Fruit fly (Drosophila melanogaster): ENCODE data around the gene Eogt.

Eogt gene

DNA sequence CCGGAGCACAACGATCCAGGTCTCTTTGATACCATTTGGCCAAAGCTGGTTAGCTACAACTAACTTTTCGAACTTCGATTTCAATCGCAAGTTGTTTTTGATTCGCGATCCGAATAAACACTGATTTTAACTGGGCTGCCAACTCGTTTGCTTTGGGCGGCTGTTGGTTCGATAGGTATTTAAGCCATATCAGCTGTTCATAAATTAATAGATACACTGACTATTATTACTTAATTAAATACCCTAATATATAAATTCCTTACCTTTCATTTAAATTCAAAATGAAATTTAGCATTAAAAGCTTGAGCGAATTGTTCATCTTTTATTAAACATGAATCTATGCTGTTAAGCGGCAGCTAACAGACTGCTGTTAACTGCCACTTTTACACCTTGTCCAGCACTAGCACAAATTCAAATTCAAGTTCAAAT is 23.7 kb upstream of the Eogt start, which contains the start of gene CG9967 (continued):
- TF ChIP-seq gem (tag; optimal IDR thresholded peaks at IDR 0.05) (peak; percentile 35), sug (tag; optimal IDR thresholded peaks at IDR 0.05) (peak; percentile 23), Bgb (GFP tag; IDR thresholded peaks at IDR 0.05; ENCODE audit: partially characterized antibody) (peak; percentile 27; the same call in 1 of the 2 replicates), phol (tag; optimal IDR thresholded peaks at IDR 0.05) (peak; percentile 28), CG2120 (GFP tag; optimal IDR thresholded peaks at IDR 0.05) (no peak), Fer1 (GFP tag; optimal IDR thresholded peaks at IDR 0.05) (peak; percentile 31), CG3847 (GFP tag; IDR thresholded peaks at IDR 0.05) (no peak), CG7556 (GFP tag; optimal IDR thresholded peaks at IDR 0.05) (peak; percentile 8), trem (tag; optimal IDR thresholded peaks at IDR 0.05) (peak; percentile 99)

DNA sequence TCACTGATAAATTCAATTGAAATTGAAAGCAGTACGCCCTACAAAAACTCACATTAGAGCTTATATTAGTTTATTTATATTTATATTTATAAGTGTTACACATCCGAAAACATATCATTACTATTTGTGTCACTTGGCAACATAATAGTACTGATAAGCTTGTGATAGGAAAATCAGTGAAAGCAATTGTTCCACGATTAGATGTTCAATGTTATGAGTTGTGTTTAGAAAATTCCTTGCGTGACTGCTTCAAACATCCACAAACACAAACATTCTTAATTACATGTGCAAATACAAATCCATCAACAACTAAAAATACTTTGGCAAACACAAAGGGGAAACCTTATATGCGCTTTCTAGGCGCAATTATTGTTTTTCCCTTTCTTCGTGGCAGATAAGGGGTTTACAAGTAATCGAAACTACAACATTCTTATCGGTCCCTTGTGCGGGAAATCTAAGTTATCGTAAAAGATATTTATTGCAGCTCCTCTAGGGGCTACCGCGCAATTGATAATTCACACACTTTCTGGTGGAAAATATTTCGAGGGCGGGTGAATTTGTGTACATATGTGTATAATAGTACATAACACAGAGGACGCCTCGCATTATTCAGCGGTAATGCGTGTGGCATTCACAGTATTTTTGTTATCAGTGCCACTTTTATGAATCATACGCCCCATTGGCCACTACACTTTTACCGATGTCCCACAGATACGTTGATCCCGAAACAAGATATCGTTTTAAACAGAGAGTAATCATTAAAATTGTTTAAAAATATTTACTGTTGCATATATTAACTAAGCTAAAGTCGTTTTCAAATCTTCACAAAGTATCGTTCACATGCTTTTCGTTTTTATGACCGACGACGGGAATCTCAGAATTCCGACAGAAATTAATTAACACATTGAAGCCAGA is 18.7 kb upstream of the Eogt start:
- peak; percentile 81 for TF ChIP-seq CG15479 (GFP tag; optimal IDR thresholded peaks at IDR 0.05)
- peak; percentile 52; the same call in 1 of the 3 replicates for TF ChIP-seq ci (GFP tag; IDR thresholded peaks at IDR 0.05)
- peak; percentile 4 for TF ChIP-seq sd (tag; optimal IDR thresholded peaks at IDR 0.05)
- TF ChIP-seq Pdp1 (GFP tag; optimal IDR thresholded peaks at IDR 0.05): peak in 1 of 2 experiments; percentile 27
- TF ChIP-seq CG17328 (GFP tag; IDR thresholded peaks at IDR 0.05): peak; percentile 40; the same call in 1 of the 2 replicates
- peak; percentile 53 for TF ChIP-seq sens (GFP tag)
- TF ChIP-seq dati (GFP tag; IDR thresholded peaks at IDR 0.05): no peak
- no peak for TF ChIP-seq Taf1 (GFP tag; IDR thresholded peaks at IDR 0.05)
- TF ChIP-seq chinmo (GFP tag; IDR thresholded peaks at IDR 0.05; ENCODE audit: partially characterized antibody): 0 out of 4 replicates have a peak, but pooled peaks have one; percentile 21
- TF ChIP-seq exex (tag; optimal IDR thresholded peaks at IDR 0.05): peak; percentile 41
- peak; percentile 52 for TF ChIP-seq CG34376 (GFP tag; optimal IDR thresholded peaks at IDR 0.05)
- TF ChIP-seq CG31224 (GFP tag; IDR thresholded peaks at IDR 0.05): 0 out of 2 replicates have a peak, but pooled peaks have one; percentile 13
- no peak for TF ChIP-seq tx (GFP tag; optimal IDR thresholded peaks at IDR 0.05)
- TF ChIP-seq D (optimal IDR thresholded peaks at IDR 0.05): no peak
- peak; percentile 39 for TF ChIP-seq D (GFP tag; optimal IDR thresholded peaks at IDR 0.05)
- TF ChIP-seq lab (GFP tag; optimal IDR thresholded peaks at IDR 0.05): peak; percentile 11
- peak; percentile 37 for TF ChIP-seq grn (GFP tag; optimal IDR thresholded peaks at IDR 0.05)
- peak; percentile 12 for TF ChIP-seq CG14710 (tag; optimal IDR thresholded peaks at IDR 0.05)
- peak; percentile 74 for TF ChIP-seq sug (tag; optimal IDR thresholded peaks at IDR 0.05)
- no peak for TF ChIP-seq hth (optimal IDR thresholded peaks at IDR 0.05)

DNA sequence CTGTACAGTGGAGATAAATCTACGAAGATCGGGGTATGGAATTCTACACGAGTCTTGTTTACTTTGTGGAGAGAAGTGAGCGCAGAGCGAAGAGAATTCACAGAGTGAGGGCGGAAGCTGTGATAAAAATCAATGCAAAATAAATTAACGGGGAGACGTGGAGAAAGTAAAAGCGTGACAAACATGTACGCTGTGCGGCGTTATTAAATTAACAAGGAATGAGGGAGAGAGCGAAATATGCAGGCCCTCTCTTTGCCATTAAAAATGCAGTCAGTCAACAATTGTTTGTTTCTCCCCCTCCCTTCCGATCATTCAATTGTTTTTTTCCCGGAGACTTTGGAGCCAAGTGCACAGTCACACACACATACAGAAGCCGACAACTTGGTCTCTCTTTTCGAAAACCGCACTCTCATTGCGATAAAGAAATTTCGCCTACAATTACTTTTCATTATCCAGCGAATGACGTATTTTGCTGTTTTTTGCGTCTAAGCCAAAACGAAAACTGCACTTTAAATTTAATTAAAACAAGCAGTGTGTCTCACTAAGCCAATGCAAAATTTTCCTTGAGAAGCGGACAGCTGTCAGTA is 18.0 kb upstream of the Eogt start:
- TF ChIP-seq fd102C (GFP tag; optimal IDR thresholded peaks at IDR 0.05) (no peak), tna (GFP tag; IDR thresholded peaks at IDR 0.05; ENCODE audit: partially characterized antibody) (peak; percentile 26; the same call in 1 of the 2 replicates), Trl (optimal IDR thresholded peaks at IDR 0.05) (peak; percentile 25 to 41), Trl (GFP tag; optimal IDR thresholded peaks at IDR 0.05) (no peak), Med (GFP tag) (peak; percentile 1), ci (GFP tag; IDR thresholded peaks at IDR 0.05) (0 out of 3 replicates have a peak, but pooled peaks have one; percentile 19), aop (GFP tag; IDR thresholded peaks at IDR 0.05) (no peak), hbn (GFP tag; IDR thresholded peaks at IDR 0.05; ENCODE audit: partially characterized antibody) (no peak), Blimp-1 (GFP tag; optimal IDR thresholded peaks at IDR 0.05) (peak; percentile 27), psq (GFP tag; optimal IDR thresholded peaks at IDR 0.05) (no peak), CG3065 (GFP tag; optimal IDR thresholded peaks at IDR 0.05) (no peak), CG13296 (GFP tag; optimal IDR thresholded peaks at IDR 0.05) (no peak), CG17328 (GFP tag; IDR thresholded peaks at IDR 0.05) (no peak), vfl (GFP tag; optimal IDR thresholded peaks at IDR 0.05) (no peak), BtbVII (GFP tag; optimal IDR thresholded peaks at IDR 0.05) (no peak), CG7786 (GFP tag; optimal IDR thresholded peaks at IDR 0.05) (no peak), bbx (GFP tag; IDR thresholded peaks at IDR 0.05; ENCODE audit: partially characterized antibody) (no peak), insv (GFP tag; optimal IDR thresholded peaks at IDR 0.05) (no peak), sr (GFP tag; IDR thresholded peaks at IDR 0.05) (no peak), tap (tag; optimal IDR thresholded peaks at IDR 0.05) (no peak)

Data from whole organism, embryonic.